Worm (Caenorhabditis elegans) whole organism, L1 larva: ENCODE results near the gene ncs-4.
A peak's percentile ranks its signal among the peaks of the same experiment; 100 is the strongest.

ENCODE experiments used
- C34B4.2 ChIP-seq: sonication (generic microtip); optimal IDR thresholded peaks from 2 replicates; lab custom pipeline; 2017; ENCODE audit warnings: mild to moderate bottlenecking, missing genetic modification characterization, missing compliant biosample characterization
- F16B12.6 ChIP-seq: fragments of 150-350 bp; optimal IDR thresholded peaks from 2 replicates; lab custom pipeline; 2014; ENCODE audit warnings: missing biosample characterization, missing genetic modification characterization
- Y116A8C.19 ChIP-seq: sonication (generic microtip); optimal IDR thresholded peaks from 2 replicates; lab custom pipeline; 2016; ENCODE audit warnings: missing compliant biosample characterization, missing genetic modification characterization, borderline replicate concordance
- ama-1 ChIP-seq: fragments of 150-350 bp; optimal IDR thresholded peaks from 2 replicates; lab custom pipeline; 2014
- ceh-82 ChIP-seq, 3 experiments: fragments of 150-350 bp in 1 of 3; sonication (generic microtip) in 2 of 3; optimal IDR thresholded peaks; 2 replicates each; lab custom pipeline; 2014 to 2017; ENCODE audit warnings: missing biosample characterization in 3 of 3, missing genetic modification characterization in 3 of 3
- ceh-88 ChIP-seq: fragments of 200-800 bp; sonication (Bioruptor generic); IDR thresholded peaks from 2 replicates; pipeline ENCODE4 v1.3.6; 2022; ENCODE audit warnings: missing genetic modification characterization, missing compliant biosample characterization
- ceh-90 ChIP-seq: sonication (generic microtip); optimal IDR thresholded peaks from 2 replicates; lab custom pipeline; 2016; ENCODE audit warnings: missing genetic modification characterization, missing compliant biosample characterization
- dsc-1 ChIP-seq: sonication (generic microtip); optimal IDR thresholded peaks from 2 replicates; lab custom pipeline; 2016; ENCODE audit warnings: mild to moderate bottlenecking, missing genetic modification characterization, missing compliant biosample characterization
- efl-1 ChIP-seq, 4 experiments: fragments of 150-350 bp; optimal IDR thresholded peaks in 3 of 4; peaks in 1 of 4; 1 replicate in 1 of 4; 2 replicates in 3 of 4; lab custom pipeline; 2014; ENCODE audit warnings: missing biosample characterization in 2 of 4, missing genetic modification characterization in 2 of 4, missing genetic modification reagents in 2 of 4
- efl-3 ChIP-seq: fragments of 200-800 bp; sonication (Bioruptor generic); optimal IDR thresholded peaks from 2 replicates; lab custom pipeline; 2018; ENCODE audit warnings: mild to moderate bottlenecking, missing genetic modification characterization, missing compliant biosample characterization
- egl-13 ChIP-seq: sonication (generic microtip); optimal IDR thresholded peaks from 2 replicates; lab custom pipeline; 2016; ENCODE audit warnings: missing genotype, missing genetic modification reagents, missing genetic modification characterization, missing compliant biosample characterization
- egl-27 ChIP-seq, 2 experiments: fragments of 150-350 bp in 1 of 2; sonication (generic microtip); optimal IDR thresholded peaks; 3 replicates each; lab custom pipeline; 2017 to 2018; ENCODE audit warnings: missing biosample characterization in 2 of 2, missing genetic modification characterization in 2 of 2, missing genetic modification reagents in 2 of 2
- elt-2 ChIP-seq: sonication (generic microtip); optimal IDR thresholded peaks from 2 replicates; lab custom pipeline; 2016; ENCODE audit warnings: missing genetic modification characterization, mild to moderate bottlenecking, inconsistent platforms, missing compliant biosample characterization, missing genetic modification reagents
- elt-3 ChIP-seq, 6 experiments: fragments of 150-350 bp in 1 of 6; sonication (generic microtip); optimal IDR thresholded peaks; 2 replicates each; lab custom pipeline; 2017 to 2018; ENCODE audit warnings: missing biosample characterization in 6 of 6, missing genetic modification characterization in 6 of 6, inconsistent platforms in 1 of 6
- ets-5 ChIP-seq: fragments of 200-800 bp; sonication (Bioruptor generic); IDR thresholded peaks from 2 replicates; pipeline ENCODE4 v1.3.6; 2022; ENCODE audit warnings: missing genetic modification characterization, missing compliant biosample characterization
- fkh-10 ChIP-seq: sonication (generic microtip); optimal IDR thresholded peaks from 2 replicates; lab custom pipeline; 2017; ENCODE audit warnings: missing biosample characterization, missing genetic modification reagents, missing genetic modification characterization
- grh-1 ChIP-seq: fragments of 200-800 bp; sonication (Bioruptor generic); IDR thresholded peaks from 2 replicates; pipeline ENCODE4 v1.3.6; 2022; ENCODE audit warnings: missing genetic modification reagents, missing genetic modification characterization, missing compliant biosample characterization
- hlh-4 ChIP-seq: sonication (generic microtip); optimal IDR thresholded peaks from 2 replicates; lab custom pipeline; 2016; ENCODE audit warnings: mild to moderate bottlenecking, missing genetic modification characterization, missing compliant biosample characterization
- irx-1 ChIP-seq: sonication (generic microtip); optimal IDR thresholded peaks from 2 replicates; lab custom pipeline; 2016; ENCODE audit warnings: missing genetic modification characterization, missing compliant biosample characterization
- jun-1 ChIP-seq: fragments of 150-350 bp; optimal IDR thresholded peaks from 2 replicates; lab custom pipeline; 2014; ENCODE audit warnings: missing biosample characterization, missing genetic modification reagents, missing genetic modification characterization
- lin-14 ChIP-seq: fragments of 200-800 bp; sonication (Bioruptor generic); optimal IDR thresholded peaks from 2 replicates; lab custom pipeline; 2018; ENCODE audit warnings: mild to moderate bottlenecking, missing genetic modification characterization, moderate library complexity, missing compliant biosample characterization
- lin-15B ChIP-seq: fragments of 150-350 bp; sonication (generic microtip); optimal IDR thresholded peaks from 3 replicates; lab custom pipeline; 2014; ENCODE audit warnings: missing biosample characterization, missing genetic modification characterization
- lin-39 ChIP-seq: fragments of 150-350 bp; optimal IDR thresholded peaks from 2 replicates; lab custom pipeline; 2014; ENCODE audit warnings: missing biosample characterization, missing genetic modification reagents, missing genetic modification characterization
- lir-3 ChIP-seq: sonication (generic microtip); optimal IDR thresholded peaks from 2 replicates; lab custom pipeline; 2016; ENCODE audit warnings: mild to moderate bottlenecking, missing genetic modification characterization, moderate library complexity, missing compliant biosample characterization; ENCODE audit not compliant: poor library complexity
- lsy-2 ChIP-seq, 2 experiments: fragments of 150-350 bp; optimal IDR thresholded peaks; 2 replicates each; lab custom pipeline; 2014; ENCODE audit warnings: missing biosample characterization in 2 of 2, missing genetic modification characterization in 2 of 2
- mef-2 ChIP-seq: fragments of 150-350 bp; optimal IDR thresholded peaks from 2 replicates; lab custom pipeline; 2014; ENCODE audit warnings: missing biosample characterization, missing genetic modification characterization
- mep-1 ChIP-seq: fragments of 150-350 bp; optimal IDR thresholded peaks from 2 replicates; lab custom pipeline; 2014; ENCODE audit warnings: missing biosample characterization, missing genetic modification characterization
- nhr-19 ChIP-seq: fragments of 200-800 bp; sonication (Bioruptor generic); conservative IDR thresholded peaks from 2 replicates; pipeline ENCODE4 v1.3.6; 2022; ENCODE audit warnings: missing genetic modification characterization, missing compliant biosample characterization
- nhr-20 ChIP-seq: sonication (generic microtip); optimal IDR thresholded peaks from 2 replicates; lab custom pipeline; 2016; ENCODE audit warnings: mild to moderate bottlenecking, missing genetic modification characterization, missing compliant biosample characterization
- nhr-47 ChIP-seq: sonication (generic microtip); optimal IDR thresholded peaks from 2 replicates; lab custom pipeline; 2016; ENCODE audit warnings: mild to moderate bottlenecking, missing genetic modification characterization, moderate library complexity, missing compliant biosample characterization
- nhr-71 ChIP-seq: sonication (generic microtip); optimal IDR thresholded peaks from 2 replicates; lab custom pipeline; 2016; ENCODE audit warnings: mild to moderate bottlenecking, missing genetic modification characterization, moderate library complexity, missing compliant biosample characterization
- nhr-76 ChIP-seq: sonication (generic microtip); optimal IDR thresholded peaks from 2 replicates; lab custom pipeline; 2017; ENCODE audit warnings: missing biosample characterization, missing genetic modification characterization
- nhr-85 ChIP-seq: sonication (generic microtip); peaks from one replicate; lab custom pipeline; 2016; ENCODE audit warnings: missing genetic modification characterization, inconsistent platforms, missing compliant biosample characterization
- nhr-90 ChIP-seq: sonication (generic microtip); optimal IDR thresholded peaks from 2 replicates; lab custom pipeline; 2016; ENCODE audit warnings: mild to moderate bottlenecking, missing genetic modification characterization, missing compliant biosample characterization; ENCODE audit not compliant: poor library complexity
- pag-3 ChIP-seq: sonication (generic microtip); optimal IDR thresholded peaks from 2 replicates; lab custom pipeline; 2017; ENCODE audit warnings: missing genetic modification characterization, mild to moderate bottlenecking, missing compliant biosample characterization, antibody characterized with exemption, borderline replicate concordance; ENCODE audit not compliant: insufficient read depth
- pax-3 ChIP-seq: fragments of 200-800 bp; sonication (Bioruptor generic); optimal IDR thresholded peaks from 2 replicates; lab custom pipeline; 2018; ENCODE audit warnings: mild to moderate bottlenecking, missing genetic modification characterization, moderate library complexity, missing compliant biosample characterization
- pqm-1 ChIP-seq: sonication (generic microtip); optimal IDR thresholded peaks from 3 replicates; lab custom pipeline; 2017; ENCODE audit warnings: missing biosample characterization, missing genetic modification characterization
- rnt-1 ChIP-seq: sonication (generic microtip); optimal IDR thresholded peaks from 2 replicates; lab custom pipeline; 2016; ENCODE audit warnings: mild to moderate bottlenecking, missing genetic modification characterization, moderate library complexity, missing compliant biosample characterization
- snpc-4 ChIP-seq: fragments of 150-350 bp; optimal IDR thresholded peaks from 2 replicates; lab custom pipeline; 2014; ENCODE audit warnings: missing biosample characterization, missing genetic modification characterization
- snu-23 ChIP-seq: sonication (generic microtip); optimal IDR thresholded peaks from 2 replicates; lab custom pipeline; 2016; ENCODE audit warnings: missing genetic modification characterization, missing compliant biosample characterization
- sptf-1 ChIP-seq: fragments of 150-350 bp; optimal IDR thresholded peaks from 2 replicates; lab custom pipeline; 2014; ENCODE audit warnings: missing biosample characterization, missing genetic modification characterization
- sup-37 ChIP-seq: fragments of 200-800 bp; sonication (Bioruptor generic); optimal IDR thresholded peaks from 2 replicates; lab custom pipeline; 2018; ENCODE audit warnings: mild to moderate bottlenecking, missing genetic modification characterization, missing compliant biosample characterization
- swsn-7 ChIP-seq: sonication (generic microtip); optimal IDR thresholded peaks from 2 replicates; lab custom pipeline; 2016; ENCODE audit warnings: missing genetic modification characterization, missing compliant biosample characterization
- tlp-1 ChIP-seq: fragments of 150-350 bp; optimal IDR thresholded peaks from 2 replicates; lab custom pipeline; 2014; ENCODE audit warnings: missing biosample characterization, missing genetic modification characterization
- unc-130 ChIP-seq: fragments of 150-350 bp; optimal IDR thresholded peaks from 2 replicates; lab custom pipeline; 2017; ENCODE audit warnings: missing biosample characterization, missing genetic modification characterization, inconsistent platforms
- unc-30 ChIP-seq: sonication (generic microtip); optimal IDR thresholded peaks from 2 replicates; lab custom pipeline; 2017; ENCODE audit warnings: missing biosample characterization, missing genetic modification characterization
- xbp-1 ChIP-seq: sonication (generic microtip); optimal IDR thresholded peaks from 2 replicates; lab custom pipeline; 2016; ENCODE audit warnings: missing genetic modification characterization, missing compliant biosample characterization
- ztf-4 ChIP-seq: fragments of 150-350 bp; optimal IDR thresholded peaks from 2 replicates; lab custom pipeline; 2014; ENCODE audit warnings: missing biosample characterization, missing genetic modification characterization

ncs-4 gene

DNA sequence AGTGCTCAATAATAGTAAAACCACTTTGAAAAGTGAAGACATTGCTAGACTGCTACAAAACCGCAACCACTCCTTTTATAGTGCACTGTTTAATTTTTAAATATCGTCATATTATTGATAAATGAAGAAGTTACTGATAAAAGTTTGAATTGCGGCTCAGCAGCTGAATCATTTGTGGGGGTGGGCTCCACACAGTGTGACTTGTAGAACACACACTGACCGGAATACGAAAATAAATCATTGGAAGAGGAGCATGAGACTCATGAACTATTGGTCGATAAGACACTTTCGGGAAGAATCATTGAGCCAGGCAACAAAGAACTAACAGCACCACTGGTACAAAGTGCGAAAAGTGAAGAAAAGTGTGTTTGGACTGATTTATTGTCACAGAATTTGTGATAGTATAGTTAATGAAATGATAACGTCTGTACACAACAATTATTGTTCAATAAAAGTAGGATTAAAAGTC, 34.3 kb upstream of the ncs-4 start, which contains the start of gene oac-14 (continued):
- TF ChIP-seq grh-1 (no peak), ceh-82 (tag; optimal IDR thresholded peaks at IDR 0.05; lab: Kevin White, UChicago) (no peak), mep-1 (tag; lab: Kevin White, UChicago) (no peak), nhr-19 (GFP tag; lab: Robert Waterston, UW) (peak; percentile 53), snpc-4 (tag; lab: Kevin White, UChicago) (no peak), pax-3 (no peak), sptf-1 (tag; lab: Kevin White, UChicago) (no peak), dsc-1 (no peak), nhr-71 (tag; lab: Kevin White, UChicago) (peak; percentile 60), C34B4.2 (tag; lab: Kevin White, UChicago) (no peak), lir-3 (tag; lab: Kevin White, UChicago) (no peak), ceh-90 (tag; lab: Kevin White, UChicago) (no peak), elt-2 (peak; percentile 99), efl-1 (optimal IDR thresholded peaks at IDR 0.05; lab: Kevin White, UChicago) (no peak), efl-1 (GFP tag; optimal IDR thresholded peaks at IDR 0.05 in 1 of 2; lab: Kevin White, UChicago) (peak in 1 of 2 experiments; percentile 84), nhr-47 (no peak), F16B12.6 (tag; lab: Kevin White, UChicago) (no peak), nhr-90 (peak; percentile 44)

DNA sequence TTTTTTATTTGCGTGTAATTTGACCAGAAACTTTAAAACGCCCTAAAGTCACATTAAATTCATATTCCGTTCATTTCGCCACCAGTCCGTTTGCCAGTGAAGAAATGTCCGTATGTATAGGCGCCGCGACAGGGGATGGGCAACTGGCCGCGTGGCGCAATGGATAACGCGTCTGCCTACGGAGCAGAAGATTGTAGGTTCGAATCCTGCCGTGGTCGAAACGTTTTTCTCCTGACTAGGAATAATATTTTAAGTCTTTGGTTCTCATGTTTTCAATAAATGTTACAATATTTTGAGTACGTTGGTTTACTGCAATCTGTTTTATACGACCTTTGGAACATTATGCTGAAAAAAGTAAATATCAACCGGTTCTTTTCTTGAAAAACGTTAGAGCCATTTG, 31.3 kb upstream of the ncs-4 start:
- peak in 2 of 3 experiments; percentile 22 to 35 for TF ChIP-seq ceh-82 (tag; optimal IDR thresholded peaks at IDR 0.05; lab: Kevin White, UChicago)
- peak; percentile 43 for TF ChIP-seq elt-2
- TF ChIP-seq pqm-1: no peak
- peak; percentile 72 for TF ChIP-seq nhr-20 (tag; lab: Kevin White, UChicago)
- peak; percentile 72 for TF ChIP-seq nhr-85 (tag; lab: Kevin White, UChicago)
- TF ChIP-seq egl-27 (tag; optimal IDR thresholded peaks at IDR 0.05; lab: Kevin White, UChicago): no peak
- TF ChIP-seq irx-1 (tag; lab: Kevin White, UChicago): peak; percentile 47
- no peak for TF ChIP-seq tlp-1 (tag; lab: Kevin White, UChicago)
- peak in 1 of 2 experiments; percentile 23 for TF ChIP-seq efl-1 (optimal IDR thresholded peaks at IDR 0.05; lab: Kevin White, UChicago)
- TF ChIP-seq efl-1 (GFP tag; optimal IDR thresholded peaks at IDR 0.05 in 1 of 2; lab: Kevin White, UChicago): peak in 1 of 2 experiments; percentile 86
- peak; percentile 1 for TF ChIP-seq pax-3
- peak; percentile 32 to 53 for TF ChIP-seq lsy-2 (tag; optimal IDR thresholded peaks at IDR 0.05; lab: Kevin White, UChicago)
- peak; percentile 59 for TF ChIP-seq egl-13
- no peak for TF ChIP-seq lin-15B (tag; lab: Kevin White, UChicago)
- peak; percentile 77 for TF ChIP-seq snu-23
- peak; percentile 75 for TF ChIP-seq dsc-1
- TF ChIP-seq unc-30 (tag; lab: Kevin White, UChicago): no peak
- TF ChIP-seq mep-1 (tag; lab: Kevin White, UChicago): peak; percentile 53
- TF ChIP-seq lin-39 (tag; lab: Kevin White, UChicago): no peak
- peak; percentile 66 for TF ChIP-seq swsn-7 (tag; lab: Kevin White, UChicago)
- TF ChIP-seq sup-37: peak; percentile 1
- no peak for TF ChIP-seq ztf-4 (tag; lab: Kevin White, UChicago)
- no peak for TF ChIP-seq nhr-76 (tag; lab: Kevin White, UChicago)
- no peak for TF ChIP-seq ama-1 (lab: Kevin White, UChicago)
- TF ChIP-seq snpc-4 (tag; lab: Kevin White, UChicago): no peak
- peak; percentile 29 for TF ChIP-seq jun-1 (tag; lab: Kevin White, UChicago)
- peak; percentile 11 for TF ChIP-seq fkh-10 (GFP tag; lab: Kevin White, UChicago)
- TF ChIP-seq ceh-90 (tag; lab: Kevin White, UChicago): no peak
- TF ChIP-seq lir-3 (tag; lab: Kevin White, UChicago): peak; percentile 49
- no peak for TF ChIP-seq elt-3 (tag; optimal IDR thresholded peaks at IDR 0.05; lab: Kevin White, UChicago)
- TF ChIP-seq Y116A8C.19 (tag; lab: Kevin White, UChicago): no peak
- no peak for TF ChIP-seq ets-5
- peak; percentile 71 for TF ChIP-seq lin-14
- TF ChIP-seq mef-2 (tag; lab: Kevin White, UChicago): no peak
- no peak for TF ChIP-seq C34B4.2 (tag; lab: Kevin White, UChicago)
- TF ChIP-seq efl-3 (GFP tag; lab: Kevin White, UChicago): peak; percentile 25
- peak; percentile 74 for TF ChIP-seq nhr-19 (GFP tag; lab: Robert Waterston, UW)
- TF ChIP-seq hlh-4: no peak
- no peak for TF ChIP-seq unc-130 (tag; lab: Kevin White, UChicago)
- TF ChIP-seq ceh-88 (GFP tag; lab: Robert Waterston, UW): peak; percentile 21; the same call in 1 of the 2 replicates
- peak; percentile 60 for TF ChIP-seq xbp-1 (tag; lab: Kevin White, UChicago)
- peak; percentile 51 for TF ChIP-seq rnt-1 (tag; lab: Kevin White, UChicago)
- no peak for TF ChIP-seq pag-3
